Worm (Caenorhabditis elegans) whole organism, L3 larva: ENCODE measurements around the gene Y41E3.19.
A peak's percentile ranks its signal among the peaks of the same experiment; 100 is the strongest.

Experiments used
- ama-1 ChIP-seq: fragments of 150-350 bp; optimal IDR thresholded peaks from 2 replicates; lab custom pipeline; 2018
- ceh-82 ChIP-seq: fragments of 150-350 bp; optimal IDR thresholded peaks from 2 replicates; lab custom pipeline; 2014; ENCODE audit warnings: missing biosample characterization, missing genetic modification characterization
- elt-3 ChIP-seq, 3 experiments: fragments of 150-350 bp in 1 of 3; sonication (generic microtip) in 2 of 3; optimal IDR thresholded peaks; 2 replicates in 2 of 3; 4 replicates in 1 of 3; lab custom pipeline; 2014 to 2017; ENCODE audit warnings: missing biosample characterization in 3 of 3, missing genetic modification characterization in 3 of 3
- nhr-11 ChIP-seq: fragments of 150-350 bp; optimal IDR thresholded peaks from 2 replicates; lab custom pipeline; 2014; ENCODE audit warnings: missing biosample characterization, missing genetic modification characterization
- nhr-237 ChIP-seq: fragments of 150-350 bp; optimal IDR thresholded peaks from 2 replicates; lab custom pipeline; 2014; ENCODE audit warnings: missing biosample characterization, missing genetic modification characterization
- nhr-25 ChIP-seq: sonication (generic microtip); optimal IDR thresholded peaks from 2 replicates; lab custom pipeline; 2017; ENCODE audit warnings: missing biosample characterization, missing genetic modification characterization
- nhr-28 ChIP-seq: fragments of 150-350 bp; optimal IDR thresholded peaks from 2 replicates; lab custom pipeline; 2014; ENCODE audit warnings: missing biosample characterization, missing genetic modification characterization
- nhr-77 ChIP-seq: fragments of 150-350 bp; optimal IDR thresholded peaks from 2 replicates; lab custom pipeline; 2014; ENCODE audit warnings: missing biosample characterization, missing genetic modification characterization
- skn-1 ChIP-seq: fragments of 150-350 bp; optimal IDR thresholded peaks from 2 replicates; lab custom pipeline; 2014; ENCODE audit warnings: missing biosample characterization, missing genetic modification characterization
- unc-39 ChIP-seq: sonication (generic microtip); optimal IDR thresholded peaks from 4 replicates; lab custom pipeline; 2017; ENCODE audit warnings: missing biosample characterization, missing genetic modification characterization

- TF ChIP-seq nhr-237 (tag; lab: Kevin White, UChicago) (no peak), elt-3 (tag; optimal IDR thresholded peaks at IDR 0.05; lab: Kevin White, UChicago) (no peak), nhr-11 (tag; lab: Kevin White, UChicago) (no peak), skn-1 (no peak), ama-1 (lab: Kevin White, UChicago) (peak; percentile 81), nhr-25 (no peak), ceh-82 (no peak), unc-39 (no peak), nhr-28 (tag; lab: Kevin White, UChicago) (no peak), nhr-77 (tag; lab: Kevin White, UChicago) (no peak)
Observed at ce11 chrIV:15049288-15050094, 6.4 kb upstream of the Y41E3.19 start.
